Worm (Caenorhabditis elegans) whole organism, L3 larva: Measurements from ENCODE around the gene C34B4.4.

ENCODE experiments used
- R02D3.7 ChIP-seq: fragments of 150-350 bp; optimal IDR thresholded peaks from 2 replicates; lab custom pipeline; 2014; ENCODE audit warnings: missing biosample characterization, missing genetic modification characterization
- aly-2 ChIP-seq: fragments of 150-350 bp; optimal IDR thresholded peaks from 2 replicates; lab custom pipeline; 2014; ENCODE audit warnings: missing biosample characterization, missing genetic modification characterization
- ceh-82 ChIP-seq: fragments of 150-350 bp; optimal IDR thresholded peaks from 2 replicates; lab custom pipeline; 2014; ENCODE audit warnings: missing biosample characterization, missing genetic modification characterization
- egl-27 ChIP-seq: sonication (generic microtip); optimal IDR thresholded peaks from 4 replicates; lab custom pipeline; 2017; ENCODE audit warnings: missing biosample characterization, missing genetic modification reagents, missing genetic modification characterization
- elt-1 ChIP-seq: fragments of 150-350 bp; optimal IDR thresholded peaks from 2 replicates; lab custom pipeline; 2014; ENCODE audit warnings: missing biosample characterization, missing genetic modification characterization
- elt-3 ChIP-seq, 3 experiments: fragments of 150-350 bp in 1 of 3; sonication (generic microtip) in 2 of 3; optimal IDR thresholded peaks; 2 replicates in 2 of 3; 4 replicates in 1 of 3; lab custom pipeline; 2014 to 2017; ENCODE audit warnings: missing biosample characterization in 3 of 3, missing genetic modification characterization in 3 of 3
- jun-1 ChIP-seq: fragments of 150-350 bp; optimal IDR thresholded peaks from 2 replicates; lab custom pipeline; 2014; ENCODE audit warnings: missing biosample characterization, missing genetic modification reagents, missing genetic modification characterization
- nhr-11 ChIP-seq: fragments of 150-350 bp; optimal IDR thresholded peaks from 2 replicates; lab custom pipeline; 2014; ENCODE audit warnings: missing biosample characterization, missing genetic modification characterization
- nhr-77 ChIP-seq: fragments of 150-350 bp; optimal IDR thresholded peaks from 2 replicates; lab custom pipeline; 2014; ENCODE audit warnings: missing biosample characterization, missing genetic modification characterization
- pqm-1 ChIP-seq: fragments of 150-350 bp; optimal IDR thresholded peaks from 2 replicates; lab custom pipeline; 2017; ENCODE audit warnings: missing biosample characterization, missing genetic modification characterization, inconsistent platforms
- snpc-4 ChIP-seq: fragments of 150-350 bp; optimal IDR thresholded peaks from 2 replicates; lab custom pipeline; 2014; ENCODE audit warnings: missing biosample characterization, missing genetic modification characterization
- tbx-2 ChIP-seq: sonication (generic microtip); optimal IDR thresholded peaks from 2 replicates; lab custom pipeline; 2016; ENCODE audit warnings: mild to moderate bottlenecking, missing genetic modification characterization, missing compliant biosample characterization
- unc-62 ChIP-seq: fragments of 150-350 bp; sonication (generic microtip); optimal IDR thresholded peaks from 4 replicates; lab custom pipeline; 2014; ENCODE audit warnings: missing biosample characterization, missing genetic modification reagents, missing genetic modification characterization
- ztf-11 ChIP-seq: fragments of 150-350 bp; optimal IDR thresholded peaks from 2 replicates; lab custom pipeline; 2014; ENCODE audit warnings: missing biosample characterization, missing genetic modification characterization

ce11 chrV:13085227-13085640 is 5.0 kb upstream of the C34B4.4 start:
- no peak for TF ChIP-seq snpc-4 (tag; lab: Kevin White, UChicago)
- no peak for TF ChIP-seq nhr-77
- TF ChIP-seq nhr-11 (tag; lab: Kevin White, UChicago) = no peak
- TF ChIP-seq aly-2 (tag; lab: Kevin White, UChicago) = no peak
- TF ChIP-seq R02D3.7 (tag; lab: Kevin White, UChicago) = no peak
- no peak for TF ChIP-seq ceh-82 (tag; lab: Kevin White, UChicago)
- TF ChIP-seq elt-3 (tag; optimal IDR thresholded peaks at IDR 0.05; lab: Kevin White, UChicago) = peak in 1 of 3 experiments; percentile 5
- TF ChIP-seq elt-1 (tag; lab: Kevin White, UChicago) = no peak
- TF ChIP-seq egl-27 (tag; lab: Kevin White, UChicago) = no peak
- no peak for TF ChIP-seq unc-62 (GFP tag; lab: Kevin White, UChicago)
- TF ChIP-seq pqm-1 (tag; lab: Kevin White, UChicago) = peak; percentile 65
- TF ChIP-seq ztf-11 = no peak
- TF ChIP-seq jun-1 = peak; percentile 36
- no peak for TF ChIP-seq tbx-2 (tag; lab: Kevin White, UChicago)
